Worm (Caenorhabditis elegans): ENCODE data around the gene daf-12.

Gene daf-12

DNA sequence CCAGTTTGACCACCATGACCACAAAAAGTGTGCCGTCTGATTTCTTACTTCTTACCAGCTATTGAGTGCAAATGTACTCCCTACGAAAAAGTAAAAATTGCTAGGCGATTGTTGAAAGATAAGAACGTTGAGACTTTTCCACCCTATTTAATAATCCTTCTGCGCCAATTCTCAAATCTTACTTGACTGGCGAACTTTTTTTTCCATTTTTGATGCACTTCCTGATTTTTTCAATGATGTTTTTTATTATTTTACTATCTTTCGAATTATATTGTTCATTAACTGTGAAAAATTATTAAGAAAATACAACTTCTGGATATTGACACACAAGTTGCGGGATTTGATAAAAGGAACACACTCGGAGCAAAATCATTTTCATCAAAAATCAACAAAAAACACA, at the start of gene daf-12:
Gene daf-12, plus strand, starts transcription at position 301 of the 400 bp plus-strand sequence.
- TF ChIP-seq ceh-6 (GFP tag; optimal IDR thresholded peaks at IDR 0.05) (no peak), ceh-2 (tag; optimal IDR thresholded peaks at IDR 0.05) (no peak), sox-2 (GFP tag; IDR thresholded peaks at IDR 0.05) (no peak), ceh-14 (tag; optimal IDR thresholded peaks at IDR 0.05) (no peak), gmeb-2 (tag; optimal IDR thresholded peaks at IDR 0.05) (no peak), lim-6 (tag; optimal IDR thresholded peaks at IDR 0.05) (no peak)

DNA sequence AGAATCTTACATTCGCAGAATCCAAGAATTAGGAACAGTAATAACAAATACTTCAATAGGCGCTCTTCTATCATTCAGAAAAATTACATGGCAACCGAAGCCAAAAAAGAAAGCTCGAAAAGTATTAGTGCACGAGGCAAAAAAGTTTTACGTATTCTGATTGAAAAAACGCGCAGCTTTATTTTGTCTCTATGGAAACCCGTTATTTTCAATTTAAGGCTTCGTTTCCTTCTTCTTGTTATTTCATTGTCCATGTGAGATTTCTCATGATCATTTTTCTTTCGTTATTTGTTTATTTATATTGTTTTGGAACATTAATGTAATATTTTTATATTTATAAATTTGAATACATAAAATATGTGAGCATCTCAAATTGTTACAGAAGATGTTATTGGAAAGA, 46.2 kb upstream of the daf-12 start, which contains the start of gene F57C7.4:
Gene F57C7.4, minus strand, starts transcription at position 101 of the 400 bp plus-strand sequence.
- TF ChIP-seq lim-6 (tag; optimal IDR thresholded peaks at IDR 0.05): no peak
- TF ChIP-seq pat-9 (tag; optimal IDR thresholded peaks at IDR 0.05): no peak
- no peak for TF ChIP-seq pha-4 (tag; optimal IDR thresholded peaks at IDR 0.05)
- TF ChIP-seq pha-2 (tag; optimal IDR thresholded peaks at IDR 0.05): no peak
- no peak for TF ChIP-seq elt-2 (tag; optimal IDR thresholded peaks at IDR 0.05)
- no peak for TF ChIP-seq hlh-8 (tag; optimal IDR thresholded peaks at IDR 0.05)
- TF ChIP-seq pag-3 (tag; optimal IDR thresholded peaks at IDR 0.05; ENCODE audit: borderline replicate concordance): no peak
- no peak for TF ChIP-seq sox-4 (tag; optimal IDR thresholded peaks at IDR 0.05)
- TF ChIP-seq hlh-30 (tag; optimal IDR thresholded peaks at IDR 0.05; ENCODE audit: insufficient read depth): no peak
- TF ChIP-seq ceh-22 (tag; optimal IDR thresholded peaks at IDR 0.05): no peak
- no peak for TF ChIP-seq pqm-1 (tag; optimal IDR thresholded peaks at IDR 0.05)
- TF ChIP-seq fkh-10 (GFP tag; optimal IDR thresholded peaks at IDR 0.05): no peak
- no peak for TF ChIP-seq ceh-34 (tag; optimal IDR thresholded peaks at IDR 0.05)
- TF ChIP-seq npax-4 (tag; optimal IDR thresholded peaks at IDR 0.05): no peak
- no peak for TF ChIP-seq ceh-6 (GFP tag; optimal IDR thresholded peaks at IDR 0.05)
- no peak for TF ChIP-seq hlh-13 (GFP tag; optimal IDR thresholded peaks at IDR 0.05)

- TF ChIP-seq ahr-1 (tag; optimal IDR thresholded peaks at IDR 0.05) (peak; percentile 4), tbx-7 (tag; optimal IDR thresholded peaks at IDR 0.05) (no peak)
Measured at ce11 chrX:10590772-10591171, 44.9 kb upstream of the daf-12 start.

DNA sequence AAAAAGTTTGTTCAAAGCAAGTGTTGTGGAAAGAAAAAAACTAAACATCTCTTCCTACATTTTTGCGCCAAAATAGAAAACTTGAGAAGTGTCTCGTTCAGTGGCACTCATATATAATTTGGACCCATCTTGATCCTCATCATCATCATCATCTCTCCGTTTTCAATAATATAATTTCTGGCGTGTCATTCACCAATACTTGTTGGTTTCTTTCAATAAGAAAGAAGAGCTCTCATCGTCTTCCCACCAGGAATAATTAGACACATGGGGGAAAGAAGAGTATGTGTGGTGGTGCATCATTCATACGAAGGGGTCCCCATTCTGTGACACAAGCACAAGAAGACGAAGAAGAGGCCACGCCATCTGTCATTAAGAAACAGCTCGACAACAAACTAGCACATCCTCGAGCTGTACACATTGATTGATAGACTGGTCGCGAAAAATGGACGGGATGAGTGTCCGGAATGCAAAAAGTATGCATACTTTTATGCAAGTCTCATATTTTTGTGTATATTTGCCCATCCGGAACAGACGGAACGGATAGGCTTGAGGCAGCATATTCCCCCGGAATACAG, 44.4 kb upstream of the daf-12 start:
- TF ChIP-seq unc-42 (tag; optimal IDR thresholded peaks at IDR 0.05) (peak; percentile 60), lim-6 (tag; optimal IDR thresholded peaks at IDR 0.05) (no peak), nfya-1 (tag; optimal IDR thresholded peaks at IDR 0.05) (peak; percentile 31)

- TF ChIP-seq ceh-34 (tag; optimal IDR thresholded peaks at IDR 0.05) (no peak), ceh-18 (tag; optimal IDR thresholded peaks at IDR 0.05) (no peak), ahr-1 (tag; optimal IDR thresholded peaks at IDR 0.05) (no peak), ceh-31 (tag; optimal IDR thresholded peaks at IDR 0.05) (no peak), ceh-2 (tag; optimal IDR thresholded peaks at IDR 0.05) (no peak), C38D4.7 (GFP tag; optimal IDR thresholded peaks at IDR 0.05) (no peak), unc-55 (GFP tag; optimal IDR thresholded peaks at IDR 0.05) (no peak), nhr-232 (tag; optimal IDR thresholded peaks at IDR 0.05) (no peak), sdc-2 (tag; optimal IDR thresholded peaks at IDR 0.05) (no peak)
Measured at ce11 chrX:10593234-10593633, 42.5 kb upstream of the daf-12 start, which contains the start of gene sdn-1. Gene sdn-1 (minus strand): TSS chrX:10593334.

ce11 chrX:10593756-10594376, 41.8 kb upstream of the daf-12 start:
- TF ChIP-seq ceh-2 (tag; optimal IDR thresholded peaks at IDR 0.05) (peak; percentile 12), tbx-2 (tag; optimal IDR thresholded peaks at IDR 0.05) (peak; percentile 29), unc-42 (tag; optimal IDR thresholded peaks at IDR 0.05) (peak; percentile 45), pqm-1 (tag; optimal IDR thresholded peaks at IDR 0.05) (no peak), ceh-31 (tag; optimal IDR thresholded peaks at IDR 0.05) (peak; percentile 44), ceh-45 (GFP tag; IDR thresholded peaks at IDR 0.05) (no peak), ceh-19 (GFP tag; optimal IDR thresholded peaks at IDR 0.05) (peak; percentile 18), nfya-1 (tag; optimal IDR thresholded peaks at IDR 0.05) (peak; percentile 1), T23F11.4 (GFP tag; optimal IDR thresholded peaks at IDR 0.05) (peak; percentile 39)

All from whole organism, late embryonic.